Worm (Caenorhabditis elegans): ENCODE measurements around the gene skpo-2.

DNA sequence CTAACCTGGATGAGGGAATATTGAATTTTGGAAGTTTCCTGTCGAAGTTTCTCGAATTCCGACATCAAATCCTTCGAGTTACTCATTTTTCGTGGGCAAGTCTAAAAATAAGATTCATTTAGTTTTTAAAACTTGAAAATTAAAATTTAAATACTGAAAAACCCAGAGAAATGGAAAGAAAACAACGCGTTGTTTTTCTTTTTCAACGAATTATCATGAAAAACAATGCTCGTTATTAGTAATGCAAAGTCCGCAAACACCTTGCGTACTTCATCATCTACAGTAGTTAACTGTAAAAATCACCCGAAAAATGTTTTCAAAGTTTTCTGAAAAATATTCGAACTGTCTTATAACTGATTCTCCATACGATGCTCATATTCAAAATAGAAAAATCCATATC is 8.0 kb upstream of the skpo-2 start, which contains the start of gene C16C8.4:
- TF ChIP-seq ets-7 (tag; optimal IDR thresholded peaks at IDR 0.05) = no peak
- TF ChIP-seq B0310.2 (tag; optimal IDR thresholded peaks at IDR 0.05) = no peak
- TF ChIP-seq flt-1 (GFP tag; IDR thresholded peaks at IDR 0.05) = no peak
- TF ChIP-seq sea-1 (GFP tag; conservative IDR thresholded peaks at IDR 0.05) = no peak
- no peak for TF ChIP-seq ama-1 (optimal IDR thresholded peaks at IDR 0.05)
- no peak for TF ChIP-seq tbx-37 (GFP tag; conservative IDR thresholded peaks at IDR 0.05)
- no peak for TF ChIP-seq hnd-1 (tag; optimal IDR thresholded peaks at IDR 0.05)
- TF ChIP-seq pes-1 (GFP tag; IDR thresholded peaks at IDR 0.05) = no peak
- TF ChIP-seq hmbx-1 (tag; optimal IDR thresholded peaks at IDR 0.05) = no peak
